Fruit fly (Drosophila melanogaster) whole organism, embryonic: ENCODE measurements around the gene Cyp313a1.

Experiments used
- ATbp ChIP-seq: fragments of 200-800 bp; sonication (Bioruptor generic); optimal IDR thresholded peaks from 2 replicates; lab custom pipeline; 2017; ENCODE audit warnings: missing biosample characterization, mild to moderate bottlenecking, missing genetic modification characterization, missing genetic modification reagents
- Atf6 ChIP-seq: fragments of 200-800 bp; sonication (Bioruptor generic); IDR thresholded peaks from 2 replicates; pipeline ENCODE4 v1.3.6; 2022; ENCODE audit warnings: missing biosample characterization, missing genetic modification characterization
- Awh ChIP-seq: fragments of 200-800 bp; sonication (Bioruptor generic); IDR thresholded peaks from 2 replicates; pipeline ENCODE4, ENCODE4 v1.3.6; 2022; ENCODE audit warnings: missing biosample characterization, missing genetic modification characterization
- CG10321 ChIP-seq: fragments of 200-800 bp; sonication (Bioruptor generic); IDR thresholded peaks from 2 replicates; pipeline ENCODE4 v1.3.6; 2022; ENCODE audit warnings: missing biosample characterization, missing genetic modification characterization
- CG13624 ChIP-seq: fragments of 200-800 bp; sonication (Bioruptor generic); optimal IDR thresholded peaks from 2 replicates; lab custom pipeline; 2016; ENCODE audit warnings: missing biosample characterization, missing genetic modification characterization
- CG14441 ChIP-seq: fragments of 200-800 bp; sonication (Bioruptor generic); IDR thresholded peaks from 2 replicates; pipeline ENCODE4 v1.3.6; 2022; ENCODE audit warnings: missing biosample characterization, missing genetic modification characterization
- CG17568 ChIP-seq: fragments of 200-800 bp; sonication (Bioruptor generic); optimal IDR thresholded peaks from 2 replicates; lab custom pipeline; 2018; ENCODE audit warnings: missing biosample characterization, mild to moderate bottlenecking, missing genetic modification characterization, moderate library complexity
- CG17912 ChIP-seq: fragments of 200-800 bp; sonication (Bioruptor generic); optimal IDR thresholded peaks from 2 replicates; lab custom pipeline; 2018; ENCODE audit warnings: missing biosample characterization, mild to moderate bottlenecking, missing genetic modification characterization
- CG2678 ChIP-seq: fragments of 200-800 bp; sonication (Bioruptor generic); optimal IDR thresholded peaks from 3 replicates; lab custom pipeline; 2019; ENCODE audit warnings: missing biosample characterization, mild to moderate bottlenecking, missing genetic modification characterization, moderate library complexity
- CG3407 ChIP-seq: fragments of 200-800 bp; sonication (Bioruptor generic); optimal IDR thresholded peaks from 2 replicates; lab custom pipeline; 2018; ENCODE audit warnings: missing biosample characterization, mild to moderate bottlenecking, missing genetic modification characterization
- CG4424 ChIP-seq: fragments of 200-800 bp; sonication (Bioruptor generic); optimal IDR thresholded peaks from 3 replicates; lab custom pipeline; 2016; ENCODE audit warnings: missing biosample characterization, missing genetic modification characterization
- CG4707 ChIP-seq: fragments of 200-800 bp; sonication (Bioruptor generic); optimal IDR thresholded peaks from 2 replicates; lab custom pipeline; 2018; ENCODE audit warnings: missing biosample characterization, mild to moderate bottlenecking, missing genetic modification characterization, moderate library complexity
- CG4820 ChIP-seq: fragments of 200-800 bp; sonication (Bioruptor generic); optimal IDR thresholded peaks from 3 replicates; lab custom pipeline; 2016; ENCODE audit warnings: missing biosample characterization, missing genetic modification characterization
- CG6765 ChIP-seq: fragments of 200-800 bp; sonication (Bioruptor generic); optimal IDR thresholded peaks from 3 replicates; lab custom pipeline; 2017; ENCODE audit warnings: missing biosample characterization, mild to moderate bottlenecking, missing genetic modification characterization
- CG6813 ChIP-seq: fragments of 200-800 bp; sonication (Bioruptor generic); optimal IDR thresholded peaks from 2 replicates; lab custom pipeline; 2017; ENCODE audit warnings: missing biosample characterization, missing genetic modification characterization, mild to moderate bottlenecking, moderate library complexity, missing genetic modification reagents
- CG7357 ChIP-seq: fragments of 200-800 bp; sonication (Bioruptor generic); IDR thresholded peaks from 3 replicates; pipeline ENCODE4 v1.3.6; 2022; ENCODE audit warnings: missing biosample characterization, missing genetic modification characterization
- CG7556 ChIP-seq: fragments of 200-800 bp; sonication (Bioruptor generic); optimal IDR thresholded peaks from 2 replicates; lab custom pipeline; 2017; ENCODE audit warnings: missing biosample characterization, mild to moderate bottlenecking, missing genetic modification characterization
- CG7786 ChIP-seq: fragments of 200-800 bp; sonication (Bioruptor generic); optimal IDR thresholded peaks from 2 replicates; lab custom pipeline; 2016; ENCODE audit warnings: missing biosample characterization, missing genetic modification characterization
- CkIIα-i1 ChIP-seq: fragments of 200-800 bp; sonication (Bioruptor generic); IDR thresholded peaks from 2 replicates; pipeline ENCODE4 v1.3.6; 2022; ENCODE audit warnings: missing biosample characterization, missing genetic modification characterization
- D19A ChIP-seq: fragments of 200-800 bp; optimal IDR thresholded peaks from 3 replicates; lab custom pipeline; 2019; ENCODE audit warnings: missing biosample characterization, mild to moderate bottlenecking, missing genetic modification characterization, moderate library complexity
- Ets65A ChIP-seq: fragments of 200-800 bp; sonication (Bioruptor generic); peaks from one replicate; lab custom pipeline; 2016; ENCODE audit warnings: missing biosample characterization, missing genetic modification characterization
- Gug ChIP-seq: fragments of 200-800 bp; sonication (Bioruptor generic); IDR thresholded peaks from 4 replicates; pipeline ENCODE4 v1.3.6; 2022; ENCODE audit warnings: missing biosample characterization, missing genetic modification characterization
- HmgD ChIP-seq: fragments of 200-800 bp; sonication (Bioruptor generic); optimal IDR thresholded peaks from 3 replicates; lab custom pipeline; 2016; ENCODE audit warnings: missing biosample characterization, missing genetic modification characterization
- Kr ChIP-seq: fragments of 200-800 bp; sonication (Bioruptor generic); optimal IDR thresholded peaks from 2 replicates; lab custom pipeline; 2017; ENCODE audit warnings: missing biosample characterization, mild to moderate bottlenecking, missing genetic modification characterization
- Lim3 ChIP-seq: fragments of 200-800 bp; sonication (Bioruptor generic); IDR thresholded peaks from 2 replicates; pipeline ENCODE4 v1.3.6; 2022; ENCODE audit warnings: missing biosample characterization, missing genetic modification characterization
- Nf-YC ChIP-seq: fragments of 200-800 bp; optimal IDR thresholded peaks from 3 replicates; lab custom pipeline; 2019; ENCODE audit warnings: missing biosample characterization, mild to moderate bottlenecking, missing genetic modification characterization, moderate library complexity
- NfI ChIP-seq: fragments of 200-800 bp; sonication (Bioruptor generic); optimal IDR thresholded peaks from 3 replicates; lab custom pipeline; 2018; ENCODE audit warnings: missing biosample characterization, mild to moderate bottlenecking, missing genetic modification characterization, moderate library complexity
- Oli ChIP-seq: fragments of 200-800 bp; sonication (Bioruptor generic); optimal IDR thresholded peaks from 2 replicates; lab custom pipeline; 2018; ENCODE audit warnings: missing biosample characterization, mild to moderate bottlenecking, missing genetic modification characterization, moderate library complexity
- Taf1 ChIP-seq: fragments of 200-800 bp; sonication (Bioruptor generic); IDR thresholded peaks from 2 replicates; pipeline ENCODE4 v1.3.6; 2022; ENCODE audit warnings: missing biosample characterization, missing genetic modification characterization
- ash1 ChIP-seq: fragments of 200-800 bp; sonication (Bioruptor generic); optimal IDR thresholded peaks from 2 replicates; lab custom pipeline; 2018; ENCODE audit warnings: missing biosample characterization, mild to moderate bottlenecking, missing genetic modification characterization
- bigmax ChIP-seq: fragments of 200-800 bp; sonication (Bioruptor generic); optimal IDR thresholded peaks from 2 replicates; lab custom pipeline; 2018; ENCODE audit warnings: missing biosample characterization, mild to moderate bottlenecking, missing genetic modification characterization
- chif ChIP-seq, 2 experiments: fragments of 200-800 bp; sonication (Bioruptor generic); optimal IDR thresholded peaks; 3 replicates each; lab custom pipeline; 2016; ENCODE audit warnings: missing biosample characterization in 2 of 2, missing genetic modification characterization in 2 of 2
- chn ChIP-seq: fragments of 200-800 bp; sonication (Bioruptor generic); optimal IDR thresholded peaks from 2 replicates; lab custom pipeline; 2016; ENCODE audit warnings: missing biosample characterization, missing genetic modification characterization
- hb ChIP-seq: fragments of 200-800 bp; sonication (Bioruptor generic); IDR thresholded peaks from 3 replicates; pipeline ENCODE4 v1.3.6; 2022; ENCODE audit warnings: missing biosample characterization, missing genetic modification characterization; ENCODE audit not compliant: partially characterized antibody
- klu ChIP-seq: fragments of 200-800 bp; sonication (Bioruptor generic); IDR thresholded peaks from 2 replicates; pipeline ENCODE4 v1.3.6; 2022; ENCODE audit warnings: missing biosample characterization, missing genetic modification characterization
- maf-S ChIP-seq: fragments of 200-800 bp; sonication (Bioruptor generic); optimal IDR thresholded peaks from 2 replicates; lab custom pipeline; 2016; ENCODE audit warnings: missing biosample characterization, missing genetic modification characterization
- nau ChIP-seq: fragments of 200-800 bp; sonication (Bioruptor generic); optimal IDR thresholded peaks from 3 replicates; lab custom pipeline; 2017; ENCODE audit warnings: missing biosample characterization, mild to moderate bottlenecking, missing genetic modification characterization, missing genetic modification reagents
- pan ChIP-seq, 4 experiments: fragments of >200 bp in 3 of 4; fragments of 200-800 bp in 1 of 4; sonication (Bioruptor generic) in 1 of 4; optimal IDR thresholded peaks in 3 of 4; IDR thresholded peaks in 1 of 4; 2 replicates each; pipeline versions ENCODE4 v1.3.6 to Lab custom; 2017 to 2022; ENCODE audit warnings: missing biosample characterization in 2 of 4, missing genetic modification characterization in 2 of 4, mixed read lengths in 1 of 4
- pzg ChIP-seq: fragments of 200-800 bp; sonication (Bioruptor generic); optimal IDR thresholded peaks from 3 replicates; lab custom pipeline; 2018; ENCODE audit warnings: missing biosample characterization, mild to moderate bottlenecking, missing genetic modification characterization, moderate library complexity
- schlank ChIP-seq: fragments of 200-800 bp; sonication (Bioruptor generic); optimal IDR thresholded peaks from 2 replicates; lab custom pipeline; 2018; ENCODE audit warnings: missing biosample characterization, mild to moderate bottlenecking, missing genetic modification characterization
- sd ChIP-seq: fragments of 200-800 bp; sonication (Bioruptor generic); optimal IDR thresholded peaks from 3 replicates; lab custom pipeline; 2018; ENCODE audit warnings: missing biosample characterization, mild to moderate bottlenecking, missing genetic modification characterization, moderate library complexity
- sens-2 ChIP-seq: fragments of 200-800 bp; sonication (Bioruptor generic); IDR thresholded peaks from 2 replicates; pipeline ENCODE4 v1.3.6; 2022; ENCODE audit warnings: missing biosample characterization, missing genetic modification characterization
- shn ChIP-seq: fragments of 200-800 bp; sonication (Bioruptor generic); optimal IDR thresholded peaks from 3 replicates; lab custom pipeline; 2016; ENCODE audit warnings: missing biosample characterization, missing genetic modification characterization
- sim ChIP-seq: fragments of 200-800 bp; sonication (Bioruptor generic); IDR thresholded peaks from 2 replicates; pipeline ENCODE4 v1.3.6; 2022; ENCODE audit warnings: missing biosample characterization, missing genetic modification characterization
- sqz ChIP-seq: fragments of 200-800 bp; sonication (Bioruptor generic); optimal IDR thresholded peaks from 3 replicates; lab custom pipeline; 2018; ENCODE audit warnings: missing biosample characterization, mild to moderate bottlenecking, missing genetic modification characterization
- unc-4 ChIP-seq: fragments of 200-800 bp; sonication (Bioruptor generic); IDR thresholded peaks from 2 replicates; pipeline ENCODE4 v1.3.6; 2022; ENCODE audit warnings: missing biosample characterization, missing genetic modification characterization; ENCODE audit not compliant: partially characterized antibody
- vnd ChIP-seq: fragments of 200-800 bp; sonication (Bioruptor generic); IDR thresholded peaks from 3 replicates; pipeline ENCODE4 v1.3.6; 2022; ENCODE audit warnings: missing biosample characterization, missing genetic modification characterization; ENCODE audit not compliant: partially characterized antibody
- wdn ChIP-seq: fragments of 200-800 bp; sonication (Bioruptor generic); IDR thresholded peaks from 2 replicates; pipeline ENCODE4 v1.3.6; 2022; ENCODE audit warnings: missing biosample characterization, missing genetic modification characterization

Cyp313a1 gene

DNA sequence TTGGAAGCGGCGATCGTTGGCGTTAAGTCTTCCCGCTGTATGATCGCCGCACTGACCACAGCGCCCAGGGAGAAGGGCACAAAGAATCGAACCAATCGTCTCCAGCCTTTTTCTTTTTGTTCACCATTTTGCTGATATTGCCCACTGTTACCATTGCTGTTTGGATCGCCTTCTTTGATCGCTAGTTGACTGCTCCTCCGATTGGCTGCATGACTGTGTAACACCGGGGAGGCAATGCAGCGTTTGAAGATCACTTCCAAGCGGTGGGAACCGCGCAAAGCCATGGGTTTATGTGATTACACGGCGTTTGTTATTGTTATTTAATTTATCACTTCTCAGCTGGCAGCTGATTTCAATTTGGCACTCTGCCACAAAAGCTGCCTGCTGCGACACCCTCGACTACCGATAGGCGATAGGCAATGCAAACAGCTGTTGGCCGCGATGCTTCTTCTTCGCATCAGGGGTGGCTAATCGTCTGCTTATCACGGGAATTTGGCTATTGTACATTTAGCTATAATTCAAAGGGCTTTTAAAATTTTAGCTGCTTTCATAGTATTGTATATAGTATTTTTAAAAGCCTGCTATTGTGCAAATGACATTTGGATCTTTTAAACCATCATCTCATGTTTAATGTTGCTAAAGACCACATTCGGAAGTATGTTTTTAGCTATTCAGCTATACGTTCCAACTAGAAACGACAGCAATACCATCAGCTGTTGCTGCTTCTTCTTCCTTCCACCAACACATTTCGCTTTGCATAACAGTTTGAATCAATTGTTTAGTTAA lies 9.5 kb upstream of the Cyp313a1 start, which contains the start of the genes HtrA2 and mRpL11 (continued):
- no peak for TF ChIP-seq bigmax (GFP tag; lab: Kevin White, UChicago)
- TF ChIP-seq Lim3 (GFP tag; lab: Robert Waterston, UW) = no peak
- peak; percentile 32 for TF ChIP-seq CG17912 (GFP tag; lab: Kevin White, UChicago)
- TF ChIP-seq pzg (GFP tag; lab: Kevin White, UChicago) = peak; percentile 89
- no peak for TF ChIP-seq CG6765 (GFP tag; lab: Kevin White, UChicago)
- TF ChIP-seq CG4820 = peak; percentile 39
- no peak for TF ChIP-seq CG6813 (GFP tag; lab: Kevin White, UChicago)
- peak; percentile 25 for TF ChIP-seq CG3407 (GFP tag; lab: Kevin White, UChicago)
- TF ChIP-seq CG2678 = no peak
- TF ChIP-seq chn (GFP tag; lab: Kevin White, UChicago) = peak; percentile 62
- 0 out of 2 replicates have a peak, but pooled peaks have one; percentile 31 for TF ChIP-seq unc-4 (GFP tag; lab: Robert Waterston, UW)
- TF ChIP-seq CkIIα-i1 (GFP tag; lab: Robert Waterston, UW) = no peak
- TF ChIP-seq pan (optimal IDR thresholded peaks at IDR 0.05; lab: Kevin White, UChicago) = no peak
- peak in 1 of 2 experiments; percentile 30 for TF ChIP-seq pan (GFP tag; optimal IDR thresholded peaks at IDR 0.05 in 1 of 2, IDR thresholded peaks at IDR 0.05 in 1 of 2)
- no peak for TF ChIP-seq Kr (GFP tag; lab: Kevin White, UChicago)
- peak; percentile 66 for TF ChIP-seq CG7786 (GFP tag; lab: Kevin White, UChicago)
- TF ChIP-seq nau (GFP tag; lab: Kevin White, UChicago) = peak; percentile 21
- TF ChIP-seq Atf6 (GFP tag; lab: Robert Waterston, UW) = no peak
- peak; percentile 45 for TF ChIP-seq maf-S (GFP tag; lab: Kevin White, UChicago)
- TF ChIP-seq wdn = no peak
- TF ChIP-seq hb (GFP tag; lab: Robert Waterston, UW) = no peak
- TF ChIP-seq Taf1 (GFP tag; lab: Robert Waterston, UW) = peak; percentile 22; the same call in 1 of the 2 replicates
- no peak for TF ChIP-seq Oli (tag; lab: Kevin White, UChicago)
- TF ChIP-seq NfI = peak; percentile 50
- TF ChIP-seq Nf-YC (tag; lab: Kevin White, UChicago) = no peak
- TF ChIP-seq sim = no peak
- TF ChIP-seq ash1 = no peak
- peak; percentile 31 for TF ChIP-seq schlank (tag; lab: Kevin White, UChicago)
- peak; percentile 84 for TF ChIP-seq sd (tag; lab: Kevin White, UChicago)
- TF ChIP-seq Ets65A = peak; percentile 95
- no peak for TF ChIP-seq ATbp
- peak; percentile 52; the same call in 1 of the 3 replicates for TF ChIP-seq CG7357 (GFP tag; lab: Robert Waterston, UW)
- peak; percentile 97 for TF ChIP-seq CG4707 (GFP tag; lab: Kevin White, UChicago)
- TF ChIP-seq vnd (GFP tag; lab: Robert Waterston, UW) = 0 out of 3 replicates have a peak, but pooled peaks have one; percentile 35
- peak; percentile 78 for TF ChIP-seq HmgD (GFP tag; lab: Kevin White, UChicago)
- TF ChIP-seq sqz = no peak
- no peak for TF ChIP-seq Awh (GFP tag; lab: Robert Waterston, UW)
- peak; percentile 17 for TF ChIP-seq CG4424
- peak; percentile 39 to 60 for TF ChIP-seq chif (GFP tag; optimal IDR thresholded peaks at IDR 0.05; lab: Kevin White, UChicago)
- TF ChIP-seq D19A = no peak
- TF ChIP-seq Gug = peak; percentile 53; the same call in 1 of the 4 replicates
- TF ChIP-seq CG7556 (GFP tag; lab: Kevin White, UChicago) = no peak
- TF ChIP-seq CG10321 (GFP tag; lab: Robert Waterston, UW) = no peak
- TF ChIP-seq CG14441 = peak; percentile 40; the same call in 1 of the 2 replicates
- TF ChIP-seq CG13624 (GFP tag; lab: Kevin White, UChicago) = peak; percentile 72
- peak; percentile 21; the same call in 1 of the 2 replicates for TF ChIP-seq klu
- no peak for TF ChIP-seq sens-2 (GFP tag; lab: Robert Waterston, UW)
- peak; percentile 73 for TF ChIP-seq shn
- no peak for TF ChIP-seq CG17568
